Worm (Caenorhabditis elegans) whole organism, young adult: Measurements from ENCODE around the gene T20B12.3.
"Not testable (repeated sequence)": the region's sequence is repeated elsewhere in the genome, so short reads cannot be mapped to it uniquely, and the experiment has no call there.

Experiments
- ama-1 ChIP-seq, 3 experiments: fragments of 150-350 bp in 1 of 3; sonication (generic microtip) in 2 of 3; optimal IDR thresholded peaks; 2 replicates each; lab custom pipeline; 2014 to 2018; ENCODE audit warnings: missing biosample characterization in 2 of 3, missing genetic modification characterization in 2 of 3, missing genetic modification reagents in 2 of 3
- ccch-3 ChIP-seq: fragments of 200-800 bp; sonication (Bioruptor generic); optimal IDR thresholded peaks from 2 replicates; lab custom pipeline; 2018; ENCODE audit warnings: mild to moderate bottlenecking, missing genetic modification characterization, missing compliant biosample characterization
- chd-7 ChIP-seq: sonication (generic microtip); optimal IDR thresholded peaks from 2 replicates; lab custom pipeline; 2016; ENCODE audit warnings: mild to moderate bottlenecking, missing genetic modification characterization, moderate library complexity, missing compliant biosample characterization
- egl-44 ChIP-seq: fragments of 200-800 bp; sonication (Bioruptor generic); IDR thresholded peaks from 2 replicates; pipeline ENCODE4 v1.3.6; 2022; ENCODE audit warnings: missing genetic modification reagents, missing genetic modification characterization, missing compliant biosample characterization
- fkh-3 ChIP-seq: sonication (generic microtip); optimal IDR thresholded peaks from 2 replicates; lab custom pipeline; 2016; ENCODE audit warnings: mild to moderate bottlenecking, missing genetic modification characterization, missing compliant biosample characterization
- him-1 ChIP-seq: sonication (generic microtip); optimal IDR thresholded peaks from 2 replicates; lab custom pipeline; 2016; ENCODE audit warnings: missing genotype, missing genetic modification reagents, missing genetic modification characterization, missing compliant biosample characterization
- let-607 ChIP-seq, 2 experiments: fragments of 200-800 bp in 1 of 2; sonication (Bioruptor generic) in 1 of 2; sonication (generic microtip) in 1 of 2; optimal IDR thresholded peaks; 2 replicates each; lab custom pipeline; 2016 to 2018; ENCODE audit warnings: mild to moderate bottlenecking in 2 of 2, missing compliant biosample characterization in 2 of 2, missing genetic modification characterization in 2 of 2, moderate library complexity in 2 of 2, missing genotype in 1 of 2
- lir-1 ChIP-seq: fragments of 200-800 bp; sonication (Bioruptor generic); conservative IDR thresholded peaks from 2 replicates; pipeline ENCODE4 v1.3.6; 2022; ENCODE audit warnings: missing genetic modification reagents, missing genetic modification characterization, missing compliant biosample characterization
- nhr-80 ChIP-seq: sonication (generic microtip); optimal IDR thresholded peaks from 2 replicates; lab custom pipeline; 2016; ENCODE audit warnings: missing genetic modification characterization, missing compliant biosample characterization
- nhr-90 ChIP-seq: sonication (generic microtip); optimal IDR thresholded peaks from 2 replicates; lab custom pipeline; 2016; ENCODE audit warnings: missing genotype, mild to moderate bottlenecking, missing genetic modification characterization, missing compliant biosample characterization
- snpc-4 ChIP-seq, 5 experiments: fragments of 150-350 bp in 1 of 5; sonication (generic microtip) in 4 of 5; optimal IDR thresholded peaks; 2 replicates each; lab custom pipeline; 2014 to 2018; ENCODE audit warnings: missing genetic modification characterization in 5 of 5, missing biosample characterization in 3 of 5, antibody characterized with exemption in 2 of 5, mild to moderate bottlenecking in 2 of 5, missing compliant biosample characterization in 2 of 5, missing genotype in 2 of 5, moderate library complexity in 2 of 5, missing genetic modification reagents in 1 of 5
- unc-62 ChIP-seq: fragments of 150-350 bp; optimal IDR thresholded peaks from 2 replicates; lab custom pipeline; 2014; ENCODE audit warnings: missing biosample characterization, missing genetic modification reagents, missing genetic modification characterization

ce11 chrIII:7386539-7386938 lies 4.6 kb downstream of the T20B12.3 start:
- not testable (repeated sequence) for TF ChIP-seq lir-1; egl-44 (GFP tag; lab: Robert Waterston, UW); snpc-4 (GFP tag; optimal IDR thresholded peaks at IDR 0.05; lab: Kevin White, UChicago); snpc-4 (tag; optimal IDR thresholded peaks at IDR 0.05; lab: Kevin White, UChicago); unc-62 (GFP tag; lab: Kevin White, UChicago); ama-1 (optimal IDR thresholded peaks at IDR 0.05; lab: Kevin White, UChicago); ama-1 (GFP tag; optimal IDR thresholded peaks at IDR 0.05; lab: Kevin White, UChicago); nhr-80 (tag; lab: Kevin White, UChicago); ccch-3; let-607 (tag; optimal IDR thresholded peaks at IDR 0.05; lab: Kevin White, UChicago); chd-7; fkh-3 (tag; lab: Kevin White, UChicago); him-1; nhr-90 (tag; lab: Kevin White, UChicago)
